Fruit fly (Drosophila melanogaster): ENCODE measurements around the gene tara.

DNA sequence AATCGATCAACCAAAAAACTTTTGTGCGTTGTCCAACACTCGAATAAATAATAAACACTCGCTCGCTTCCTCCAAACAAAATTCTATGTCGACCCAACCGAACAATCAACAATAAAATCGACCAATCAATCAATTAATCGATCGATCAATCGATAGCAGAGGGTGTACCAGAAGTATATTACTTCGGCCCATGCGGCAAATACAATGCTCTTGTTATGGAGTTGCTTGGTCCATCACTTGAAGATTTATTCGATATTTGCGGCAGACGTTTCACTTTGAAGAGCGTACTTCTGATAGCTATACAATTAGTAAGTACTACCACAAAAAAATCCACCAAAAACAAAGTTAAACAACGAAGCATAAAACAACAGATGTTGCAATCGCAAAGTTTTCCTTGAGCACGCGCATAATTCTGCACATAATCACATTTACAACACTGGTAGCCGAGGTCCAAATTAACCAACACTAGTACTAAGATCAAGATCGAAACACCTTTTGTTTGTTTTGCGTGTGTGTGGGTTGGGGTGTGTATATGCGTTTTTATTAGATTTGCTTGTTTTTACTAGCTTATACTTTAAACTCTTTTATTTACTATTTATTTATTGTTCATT is 70.2 kb downstream of the tara start:
- TF ChIP-seq psq (optimal IDR thresholded peaks at IDR 0.05): no peak
- TF ChIP-seq h (optimal IDR thresholded peaks at IDR 0.05): no peak
- TF ChIP-seq insv (optimal IDR thresholded peaks at IDR 0.05): no peak
- no peak for TF ChIP-seq ttk (optimal IDR thresholded peaks at IDR 0.05)
- TF ChIP-seq Sin3A (optimal IDR thresholded peaks at IDR 0.05): no peak

Data from Kc167 (cell line).